Worm (Caenorhabditis elegans) whole organism, midembryonic: ENCODE measurements around the gene tag-278.

Source experiments
- T22C8.4 ChIP-seq: fragments of 200-800 bp; sonication (Bioruptor generic); IDR thresholded peaks from 2 replicates; pipeline ENCODE4 v1.3.6; 2022; ENCODE audit warnings: missing genetic modification characterization, missing compliant biosample characterization
- cog-1 ChIP-seq: sonication (generic microtip); optimal IDR thresholded peaks from 2 replicates; lab custom pipeline; 2016; ENCODE audit warnings: missing genetic modification characterization, missing compliant biosample characterization
- flt-1 ChIP-seq: fragments of 200-800 bp; sonication (Bioruptor generic); IDR thresholded peaks from 2 replicates; pipeline ENCODE4 v1.3.6; 2022; ENCODE audit warnings: missing genetic modification characterization, missing compliant biosample characterization
- klf-2 ChIP-seq: fragments of 200-800 bp; sonication (Bioruptor generic); conservative IDR thresholded peaks from 2 replicates; pipeline ENCODE4 v1.3.6; 2022; ENCODE audit warnings: missing genetic modification reagents, missing genetic modification characterization, missing compliant biosample characterization
- med-1 ChIP-seq: sonication (generic microtip); optimal IDR thresholded peaks from 2 replicates; lab custom pipeline; 2017; ENCODE audit warnings: missing genetic modification characterization, mild to moderate bottlenecking, missing compliant biosample characterization, antibody characterized with exemption, missing genetic modification reagents; ENCODE audit not compliant: insufficient read depth
- ref-1 ChIP-seq: fragments of 200-800 bp; sonication (Bioruptor generic); conservative IDR thresholded peaks from 2 replicates; pipeline ENCODE4 v1.3.6; 2022; ENCODE audit warnings: missing genetic modification reagents, missing genetic modification characterization, missing compliant biosample characterization
- tab-1 ChIP-seq: fragments of 200-800 bp; sonication (Bioruptor generic); IDR thresholded peaks from 2 replicates; pipeline ENCODE4 v1.3.6; 2022; ENCODE audit warnings: missing genetic modification characterization, missing compliant biosample characterization
- ztf-23 ChIP-seq: fragments of 200-800 bp; sonication (Bioruptor generic); IDR thresholded peaks from 2 replicates; pipeline ENCODE4 v1.3.6; 2022; ENCODE audit warnings: missing genetic modification reagents, missing genetic modification characterization, missing compliant biosample characterization
- ztf-29 ChIP-seq: fragments of 200-800 bp; sonication (Bioruptor generic); IDR thresholded peaks from 2 replicates; pipeline ENCODE4 v1.3.6; 2022; ENCODE audit warnings: missing genetic modification reagents, missing genetic modification characterization, missing compliant biosample characterization

tag-278 gene

ce11 chrX:3693138-3693537, 4.1 kb upstream of the tag-278 start, which contains the start of gene C02F12.8:
TSS of gene C02F12.8 (minus strand) at chrX:3693238.
- TF ChIP-seq T22C8.4 (no peak), med-1 (GFP tag; lab: Kevin White, UChicago) (no peak), cog-1 (tag; lab: Kevin White, UChicago) (no peak), ztf-23 (GFP tag; lab: Robert Waterston, UW) (no peak), ref-1 (GFP tag; lab: Robert Waterston, UW) (no peak), tab-1 (GFP tag; lab: Robert Waterston, UW) (no peak), klf-2 (GFP tag; lab: Robert Waterston, UW) (no peak), flt-1 (GFP tag; lab: Robert Waterston, UW) (no peak), ztf-29 (GFP tag; lab: Robert Waterston, UW) (no peak)

- TF ChIP-seq ztf-23 (GFP tag; lab: Robert Waterston, UW) (no peak), klf-2 (GFP tag; lab: Robert Waterston, UW) (no peak), flt-1 (GFP tag; lab: Robert Waterston, UW) (no peak), tab-1 (GFP tag; lab: Robert Waterston, UW) (no peak)
Measured at ce11 chrX:3689802-3690201, 797 bp upstream of the tag-278 start.

ce11 chrX:3686420-3686819, 2.6 kb downstream of the tag-278 start:
- TF ChIP-seq T22C8.4: no peak

- TF ChIP-seq T22C8.4 (no peak), med-1 (GFP tag; lab: Kevin White, UChicago) (no peak), klf-2 (GFP tag; lab: Robert Waterston, UW) (no peak)
Measured at ce11 chrX:3683060-3683459, 5.9 kb downstream of the tag-278 start.

- TF ChIP-seq ztf-29 (GFP tag; lab: Robert Waterston, UW) (no peak), ref-1 (GFP tag; lab: Robert Waterston, UW) (no peak), med-1 (GFP tag; lab: Kevin White, UChicago) (no peak), cog-1 (tag; lab: Kevin White, UChicago) (no peak), tab-1 (GFP tag; lab: Robert Waterston, UW) (no peak), flt-1 (GFP tag; lab: Robert Waterston, UW) (no peak), T22C8.4 (no peak), ztf-23 (GFP tag; lab: Robert Waterston, UW) (no peak), klf-2 (GFP tag; lab: Robert Waterston, UW) (no peak)
Measured at ce11 chrX:3680544-3681214, 8.3 kb downstream of the tag-278 start, which contains the start of gene tsp-17. TSS of gene tsp-17 (plus strand) at chrX:3681164.

- TF ChIP-seq klf-2 (GFP tag; lab: Robert Waterston, UW) (no peak), flt-1 (GFP tag; lab: Robert Waterston, UW) (0 out of 2 replicates have a peak, but pooled peaks have one; percentile 64)
Measured at ce11 chrX:3678507-3679175, 10.4 kb downstream of the tag-278 start, which contains the start of gene tag-52. TSS of gene tag-52 (minus strand) at chrX:3678557.

- TF ChIP-seq ref-1 (GFP tag; lab: Robert Waterston, UW): no peak
- TF ChIP-seq ztf-29 (GFP tag; lab: Robert Waterston, UW): no peak
- TF ChIP-seq tab-1 (GFP tag; lab: Robert Waterston, UW): no peak
- TF ChIP-seq med-1 (GFP tag; lab: Kevin White, UChicago): no peak
- no peak for TF ChIP-seq ztf-23 (GFP tag; lab: Robert Waterston, UW)
- TF ChIP-seq cog-1 (tag; lab: Kevin White, UChicago): no peak
- no peak for TF ChIP-seq klf-2 (GFP tag; lab: Robert Waterston, UW)
- no peak for TF ChIP-seq flt-1 (GFP tag; lab: Robert Waterston, UW)
- no peak for TF ChIP-seq T22C8.4
Measured at ce11 chrX:3673584-3674108, 15.4 kb downstream of the tag-278 start, which contains the start of gene ceh-63. TSS of gene ceh-63 (minus strand) at chrX:3674058.

ce11 chrX:3671998-3672397, 17.0 kb downstream of the tag-278 start, which contains the start of gene C02F12.5:
TSS of gene C02F12.5 (minus strand) at chrX:3672098.
- TF ChIP-seq ztf-29 (GFP tag; lab: Robert Waterston, UW): no peak
- no peak for TF ChIP-seq ref-1 (GFP tag; lab: Robert Waterston, UW)
- TF ChIP-seq T22C8.4: no peak
- TF ChIP-seq med-1 (GFP tag; lab: Kevin White, UChicago): no peak
- no peak for TF ChIP-seq cog-1 (tag; lab: Kevin White, UChicago)

ce11 chrX:3668842-3669241, 20.2 kb downstream of the tag-278 start, which contains the start of gene snet-1:
TSS of gene snet-1 (minus strand) at chrX:3668942.
- no peak for TF ChIP-seq T22C8.4
- TF ChIP-seq klf-2 (GFP tag; lab: Robert Waterston, UW): no peak
- TF ChIP-seq ztf-23 (GFP tag; lab: Robert Waterston, UW): no peak
- no peak for TF ChIP-seq tab-1 (GFP tag; lab: Robert Waterston, UW)
- no peak for TF ChIP-seq med-1 (GFP tag; lab: Kevin White, UChicago)
- no peak for TF ChIP-seq ref-1 (GFP tag; lab: Robert Waterston, UW)
- no peak for TF ChIP-seq flt-1 (GFP tag; lab: Robert Waterston, UW)
- TF ChIP-seq cog-1 (tag; lab: Kevin White, UChicago): no peak
- TF ChIP-seq ztf-29 (GFP tag; lab: Robert Waterston, UW): no peak
